Worm (Caenorhabditis elegans) whole organism, early embryonic: Measurements from ENCODE around the gene taf-13.

Source experiments
- ceh-13 ChIP-seq: fragments of 200-800 bp; sonication (Bioruptor generic); optimal IDR thresholded peaks from 2 replicates; lab custom pipeline; 2018; ENCODE audit warnings: mild to moderate bottlenecking, missing genetic modification characterization, missing compliant biosample characterization
- hnd-1 ChIP-seq: sonication (generic microtip); optimal IDR thresholded peaks from 2 replicates; lab custom pipeline; 2016; ENCODE audit warnings: missing genetic modification characterization, missing compliant biosample characterization

DNA sequence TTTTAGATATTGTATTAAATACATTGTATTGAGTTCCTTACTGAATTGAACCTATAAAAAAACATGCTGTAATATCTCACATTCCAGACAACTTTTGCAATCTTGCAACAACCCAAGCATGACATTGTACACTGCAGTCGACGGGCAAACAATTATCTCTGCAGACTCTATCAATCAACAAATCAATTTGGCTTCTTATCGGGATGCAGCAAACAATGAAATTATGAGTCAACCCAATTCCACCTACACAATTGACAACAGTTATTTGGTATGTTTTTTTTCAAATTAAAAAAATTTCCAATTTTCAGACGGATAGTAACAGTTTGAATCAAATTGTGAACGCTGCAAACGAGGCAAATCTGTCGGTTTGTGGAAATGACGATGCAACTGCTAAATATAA, 25.5 kb upstream of the taf-13 start:
- TF ChIP-seq hnd-1 (tag; lab: Kevin White, UChicago): no peak
- TF ChIP-seq ceh-13 (GFP tag; lab: Kevin White, UChicago): no peak
